Worm (Caenorhabditis elegans) whole organism, early embryonic: ENCODE data around the gene istr-1.

ENCODE experiments used
- B0310.2 ChIP-seq: sonication (generic microtip); optimal IDR thresholded peaks from 2 replicates; lab custom pipeline; 2016; ENCODE audit warnings: mild to moderate bottlenecking, missing genetic modification characterization, missing compliant biosample characterization
- F13C5.2 ChIP-seq: sonication (generic microtip); optimal IDR thresholded peaks from 2 replicates; lab custom pipeline; 2017; ENCODE audit warnings: mild to moderate bottlenecking, missing genetic modification characterization, inconsistent platforms, missing compliant biosample characterization
- aly-1 ChIP-seq: sonication (generic microtip); optimal IDR thresholded peaks from 2 replicates; lab custom pipeline; 2016; ENCODE audit warnings: missing genetic modification characterization, missing compliant biosample characterization
- ama-1 ChIP-seq: fragments of 150-350 bp; optimal IDR thresholded peaks from 2 replicates; lab custom pipeline; 2014
- ceh-36 ChIP-seq: sonication (generic microtip); optimal IDR thresholded peaks from 2 replicates; lab custom pipeline; 2016; ENCODE audit warnings: missing genetic modification characterization, inconsistent platforms, missing compliant biosample characterization
- hmbx-1 ChIP-seq: sonication (generic microtip); optimal IDR thresholded peaks from 2 replicates; lab custom pipeline; 2016; ENCODE audit warnings: mild to moderate bottlenecking, missing genetic modification characterization, missing compliant biosample characterization
- hmg-4 ChIP-seq: fragments of 200-800 bp; sonication (Bioruptor generic); optimal IDR thresholded peaks from 2 replicates; lab custom pipeline; 2018; ENCODE audit warnings: mild to moderate bottlenecking, missing genetic modification characterization, missing compliant biosample characterization
- hnd-1 ChIP-seq: sonication (generic microtip); optimal IDR thresholded peaks from 2 replicates; lab custom pipeline; 2016; ENCODE audit warnings: missing genetic modification characterization, missing compliant biosample characterization
- pes-1 ChIP-seq: fragments of 200-800 bp; sonication (Bioruptor generic); IDR thresholded peaks from 2 replicates; pipeline ENCODE4 v1.3.6; 2022; ENCODE audit warnings: missing genetic modification reagents, missing genetic modification characterization, missing compliant biosample characterization
- scrt-1 ChIP-seq: fragments of 200-800 bp; sonication (Bioruptor generic); IDR thresholded peaks from 2 replicates; pipeline ENCODE4 v1.3.6; 2022; ENCODE audit warnings: missing genetic modification characterization, missing compliant biosample characterization
- sea-1 ChIP-seq: fragments of 200-800 bp; sonication (Bioruptor generic); conservative IDR thresholded peaks from 2 replicates; pipeline ENCODE4 v1.3.6; 2022; ENCODE audit warnings: missing genetic modification characterization, missing compliant biosample characterization
- tra-4 ChIP-seq: sonication (generic microtip); optimal IDR thresholded peaks from 2 replicates; lab custom pipeline; 2017; ENCODE audit warnings: missing genetic modification characterization, missing compliant biosample characterization

DNA sequence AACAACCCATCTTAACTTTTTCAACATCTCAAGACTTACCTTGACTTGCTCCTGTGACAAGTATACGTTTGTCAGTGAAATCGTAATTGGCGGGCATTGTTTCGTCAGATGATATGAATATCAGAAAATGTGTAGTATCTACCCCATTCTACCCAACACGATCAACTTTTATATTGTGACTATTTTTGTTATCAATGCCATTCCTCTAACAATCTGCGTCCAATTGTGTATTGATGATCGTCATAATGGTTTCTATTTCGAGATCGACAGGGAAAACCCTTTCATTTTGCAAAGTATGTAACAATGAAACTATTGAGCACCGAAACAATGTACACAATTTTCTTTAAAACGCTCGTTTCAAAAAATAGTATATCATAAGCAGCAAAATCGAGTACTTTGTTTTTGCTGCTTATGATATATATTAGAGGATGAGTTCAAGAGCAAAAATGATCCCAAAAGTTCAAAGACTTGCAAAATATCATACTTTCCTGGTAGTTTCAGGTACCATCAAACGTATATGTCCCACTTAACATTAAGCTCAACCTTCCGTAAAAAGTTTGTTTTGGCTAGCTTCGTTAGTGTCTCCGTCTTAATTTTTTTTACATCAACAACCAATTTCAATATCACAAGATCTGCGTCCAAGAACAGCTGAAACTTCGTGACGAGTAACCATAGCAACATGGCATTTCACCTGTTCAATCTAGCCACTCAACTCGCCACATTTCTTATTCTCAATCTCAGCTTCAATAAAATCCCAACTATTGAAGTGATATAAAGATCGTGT lies 36.0 kb downstream of the istr-1 start, which contains the start of the genes dhs-21 and xbx-9:
- TF ChIP-seq hmg-4 (GFP tag; lab: Kevin White, UChicago) (no peak), ceh-36 (tag; lab: Kevin White, UChicago) (no peak), ama-1 (lab: Kevin White, UChicago) (no peak), hmbx-1 (no peak), hnd-1 (tag; lab: Kevin White, UChicago) (no peak), tra-4 (tag; lab: Kevin White, UChicago) (no peak), aly-1 (tag; lab: Kevin White, UChicago) (no peak), pes-1 (GFP tag; lab: Robert Waterston, UW) (no peak), scrt-1 (GFP tag; lab: Robert Waterston, UW) (no peak), F13C5.2 (tag; lab: Kevin White, UChicago) (no peak), B0310.2 (tag; lab: Kevin White, UChicago) (no peak), sea-1 (no peak)
